Fruit fly (Drosophila melanogaster): ENCODE measurements around the gene CG12402.
A peak's percentile ranks its signal among the peaks of the same experiment; 100 is the strongest.

- TF ChIP-seq EcR (GFP tag; optimal IDR thresholded peaks at IDR 0.05), result peak; percentile 63
- peak; percentile 71; the same call in 1 of the 3 replicates for TF ChIP-seq fd96Ca (GFP tag; IDR thresholded peaks at IDR 0.05)
- TF ChIP-seq CG12605 (GFP tag; IDR thresholded peaks at IDR 0.05), result peak; percentile 34
- TF ChIP-seq gl (tag; optimal IDR thresholded peaks at IDR 0.05), result no peak
- no peak for TF ChIP-seq CG8301 (tag; optimal IDR thresholded peaks at IDR 0.05)
- no peak for TF ChIP-seq Pif1B (GFP tag; optimal IDR thresholded peaks at IDR 0.05)
These were observed 52.2 kb downstream of the CG12402 start for dm6 chr3R:14055944-14056319.
